Fruit fly (Drosophila melanogaster): ENCODE data around the gene mdu.

- no peak for TF ChIP-seq fd85E (GFP tag; optimal IDR thresholded peaks at IDR 0.05)
- TF ChIP-seq CG11902 (GFP tag; optimal IDR thresholded peaks at IDR 0.05): no peak
- no peak for TF ChIP-seq CG15336 (GFP tag; IDR thresholded peaks at IDR 0.05)
- no peak for TF ChIP-seq CG9139 (GFP tag; optimal IDR thresholded peaks at IDR 0.05)
- no peak for TF ChIP-seq CG4318 (GFP tag; optimal IDR thresholded peaks at IDR 0.05)
- no peak for TF ChIP-seq CG11294 (GFP tag; IDR thresholded peaks at IDR 0.05)
- TF ChIP-seq CG3919 (GFP tag; optimal IDR thresholded peaks at IDR 0.05): no peak
Observed at dm6 chrX:12457713-12458233, 39.2 kb upstream of the mdu start, which contains the start of gene CG15731.
